In genomic region chrIV:3515412-3516046, ce11 we compare ENCODE assay signal across 3 worm cellular contexts.
TF ChIP-seq lines count a peak whose summit lies in the region.

No protein-coding gene starts in this region.

TF ChIP-seq in whole organism, L1 larva, 84 proteins besides CTCF, POLR2A, EP300 and RAD21 (continued from another document):
- TF ChIP-seq mdl-1 (tag; optimal IDR thresholded peaks at IDR 0.05; lab: Kevin White, UChicago) = peak in 1 of 2 experiments; percentile 4
- no peak for TF ChIP-seq ztf-4 (tag; optimal IDR thresholded peaks at IDR 0.05; lab: Kevin White, UChicago)
- no peak for TF ChIP-seq pqm-1 (tag; optimal IDR thresholded peaks at IDR 0.05; lab: Kevin White, UChicago)
- no peak for TF ChIP-seq ceh-90 (tag; optimal IDR thresholded peaks at IDR 0.05; lab: Kevin White, UChicago)
- TF ChIP-seq hlh-4 (tag; optimal IDR thresholded peaks at IDR 0.05; lab: Kevin White, UChicago) = no peak
- TF ChIP-seq lin-15B (tag; optimal IDR thresholded peaks at IDR 0.05; lab: Kevin White, UChicago) = no peak
- peak; percentile 61 to 71 for TF ChIP-seq efl-1 (optimal IDR thresholded peaks at IDR 0.05; lab: Kevin White, UChicago)
- peak; percentile 49 to 96 for TF ChIP-seq efl-1 (GFP tag; optimal IDR thresholded peaks at IDR 0.05 in 1 of 2; lab: Kevin White, UChicago)
- peak; percentile 71 for TF ChIP-seq nhr-19 (GFP tag; conservative IDR thresholded peaks at IDR 0.05; lab: Robert Waterston, UW)
- TF ChIP-seq nhr-71 (tag; optimal IDR thresholded peaks at IDR 0.05; lab: Kevin White, UChicago) = peak; percentile 66
- no peak for TF ChIP-seq unc-30 (tag; optimal IDR thresholded peaks at IDR 0.05; lab: Kevin White, UChicago)
- no peak for TF ChIP-seq ztf-11 (tag; optimal IDR thresholded peaks at IDR 0.05; lab: Kevin White, UChicago)
- peak; percentile 25 for TF ChIP-seq unc-86 (tag; optimal IDR thresholded peaks at IDR 0.05; lab: Kevin White, UChicago)
- peak; percentile 35 for TF ChIP-seq nhr-77 (tag; optimal IDR thresholded peaks at IDR 0.05; lab: Kevin White, UChicago)
- TF ChIP-seq lin-14 (GFP tag; optimal IDR thresholded peaks at IDR 0.05; lab: Kevin White, UChicago) = peak; percentile 87
- TF ChIP-seq C16A3.4 (tag; optimal IDR thresholded peaks at IDR 0.05; lab: Kevin White, UChicago) = peak; percentile 24
- TF ChIP-seq nhr-237 (tag; optimal IDR thresholded peaks at IDR 0.05; lab: Kevin White, UChicago) = no peak
- TF ChIP-seq ceh-8 (GFP tag; optimal IDR thresholded peaks at IDR 0.05; lab: Kevin White, UChicago) = no peak
- peak; percentile 62 to 63 for TF ChIP-seq lin-35 (GFP tag; optimal IDR thresholded peaks at IDR 0.05; lab: Kevin White, UChicago)
- TF ChIP-seq zip-4 (GFP tag; optimal IDR thresholded peaks at IDR 0.05; lab: Kevin White, UChicago) = peak; percentile 50
- peak; percentile 37 for TF ChIP-seq fkh-8 (tag; optimal IDR thresholded peaks at IDR 0.05; lab: Kevin White, UChicago)
- TF ChIP-seq unc-98 (GFP tag; IDR thresholded peaks at IDR 0.05; lab: Robert Waterston, UW) = no peak
- TF ChIP-seq blmp-1 (tag; optimal IDR thresholded peaks at IDR 0.05; lab: Kevin White, UChicago) = peak; percentile 41
- TF ChIP-seq nhr-47 (tag; optimal IDR thresholded peaks at IDR 0.05; lab: Kevin White, UChicago) = peak; percentile 55
- TF ChIP-seq ceh-63 (GFP tag; optimal IDR thresholded peaks at IDR 0.05; lab: Kevin White, UChicago) = no peak
- TF ChIP-seq skn-1 (tag; optimal IDR thresholded peaks at IDR 0.05; lab: Kevin White, UChicago) = peak; percentile 90
- TF ChIP-seq ceh-82 (tag; optimal IDR thresholded peaks at IDR 0.05; lab: Kevin White, UChicago) = peak; percentile 58 to 83 (median 59)
- peak; percentile 40 for TF ChIP-seq fos-1 (tag; optimal IDR thresholded peaks at IDR 0.05; lab: Kevin White, UChicago)

TF ChIP-seq in whole organism, L3 larva, 47 proteins besides CTCF, POLR2A, EP300 and RAD21 (continued from another document):
- peak; percentile 18 for TF ChIP-seq fkh-10 (GFP tag; optimal IDR thresholded peaks at IDR 0.05; lab: Kevin White, UChicago)
- no peak for TF ChIP-seq aly-2 (tag; optimal IDR thresholded peaks at IDR 0.05; lab: Kevin White, UChicago)
- TF ChIP-seq jun-1 (tag; optimal IDR thresholded peaks at IDR 0.05; lab: Kevin White, UChicago) = peak; percentile 75
- TF ChIP-seq fos-1 (tag; optimal IDR thresholded peaks at IDR 0.05; lab: Kevin White, UChicago) = no peak
- TF ChIP-seq nhr-28 (tag; optimal IDR thresholded peaks at IDR 0.05; lab: Kevin White, UChicago) = no peak
- peak; percentile 39 for TF ChIP-seq lin-15B (tag; optimal IDR thresholded peaks at IDR 0.05; lab: Kevin White, UChicago)
- TF ChIP-seq elt-3 (tag; optimal IDR thresholded peaks at IDR 0.05; lab: Kevin White, UChicago) = no peak
- TF ChIP-seq ztf-4 (tag; optimal IDR thresholded peaks at IDR 0.05; lab: Kevin White, UChicago) = no peak
- TF ChIP-seq nfya-1 (tag; optimal IDR thresholded peaks at IDR 0.05; lab: Kevin White, UChicago; ENCODE audit: insufficient read depth) = peak; percentile 89
- TF ChIP-seq nhr-237 (tag; optimal IDR thresholded peaks at IDR 0.05; lab: Kevin White, UChicago) = no peak
- peak; percentile 86 for TF ChIP-seq hmg-11 (tag; optimal IDR thresholded peaks at IDR 0.05; lab: Kevin White, UChicago)
- TF ChIP-seq daf-12 (tag; optimal IDR thresholded peaks at IDR 0.05; lab: Kevin White, UChicago) = no peak
- peak; percentile 22 for TF ChIP-seq pqm-1 (tag; optimal IDR thresholded peaks at IDR 0.05; lab: Kevin White, UChicago)
- TF ChIP-seq mdl-1 (tag; optimal IDR thresholded peaks at IDR 0.05; lab: Kevin White, UChicago) = no peak
- TF ChIP-seq elt-1 (tag; optimal IDR thresholded peaks at IDR 0.05; lab: Kevin White, UChicago) = no peak
- TF ChIP-seq zag-1 (tag; optimal IDR thresholded peaks at IDR 0.05; lab: Kevin White, UChicago) = no peak
- TF ChIP-seq ceh-9 (tag; optimal IDR thresholded peaks at IDR 0.05; lab: Kevin White, UChicago) = no peak
- TF ChIP-seq egl-27 (tag; optimal IDR thresholded peaks at IDR 0.05; lab: Kevin White, UChicago) = no peak
- no peak for TF ChIP-seq ZK546.5 (tag; optimal IDR thresholded peaks at IDR 0.05; lab: Kevin White, UChicago)
- peak; percentile 61 for TF ChIP-seq egl-5 (tag; optimal IDR thresholded peaks at IDR 0.05; lab: Kevin White, UChicago)
- no peak for TF ChIP-seq fkh-2 (tag; optimal IDR thresholded peaks at IDR 0.05; lab: Kevin White, UChicago)
- TF ChIP-seq unc-62 (GFP tag; optimal IDR thresholded peaks at IDR 0.05; lab: Kevin White, UChicago) = no peak
- no peak for TF ChIP-seq nhr-67 (tag; optimal IDR thresholded peaks at IDR 0.05; lab: Kevin White, UChicago)
- TF ChIP-seq eor-1 (tag; optimal IDR thresholded peaks at IDR 0.05; lab: Kevin White, UChicago) = no peak
- peak; percentile 76 for TF ChIP-seq lin-39 (tag; optimal IDR thresholded peaks at IDR 0.05; lab: Kevin White, UChicago)
- no peak for TF ChIP-seq nhr-25 (tag; optimal IDR thresholded peaks at IDR 0.05; lab: Kevin White, UChicago)
- no peak for TF ChIP-seq ztf-11 (tag; optimal IDR thresholded peaks at IDR 0.05; lab: Kevin White, UChicago)

TF ChIP-seq in whole organism, young adult, 124 proteins besides CTCF, POLR2A, EP300 and RAD21 (continued from another document):
- no peak for TF ChIP-seq hlh-26 (GFP tag; conservative IDR thresholded peaks at IDR 0.05; lab: Robert Waterston, UW)
- TF ChIP-seq madf-8 (GFP tag; conservative IDR thresholded peaks at IDR 0.05; lab: Robert Waterston, UW) = no peak
- TF ChIP-seq mxl-1 (tag; optimal IDR thresholded peaks at IDR 0.05; lab: Kevin White, UChicago) = no peak
- no peak for TF ChIP-seq egl-44 (GFP tag; IDR thresholded peaks at IDR 0.05; lab: Robert Waterston, UW)
- peak; percentile 17 for TF ChIP-seq tbp1 (GFP tag; optimal IDR thresholded peaks at IDR 0.05; lab: Kevin White, UChicago)
- TF ChIP-seq zfh-2 (GFP tag; conservative IDR thresholded peaks at IDR 0.05; lab: Robert Waterston, UW) = peak; percentile 96
- no peak for TF ChIP-seq ztf-3 (GFP tag; optimal IDR thresholded peaks at IDR 0.05; lab: Kevin White, UChicago)
- no peak for TF ChIP-seq ztf-18 (tag; optimal IDR thresholded peaks at IDR 0.05; lab: Kevin White, UChicago)
- TF ChIP-seq sea-2 (GFP tag; IDR thresholded peaks at IDR 0.05; lab: Robert Waterston, UW) = no peak
- no peak for TF ChIP-seq F23B12.7 (tag; optimal IDR thresholded peaks at IDR 0.05; lab: Kevin White, UChicago; ENCODE audit: insufficient read depth)
- no peak for TF ChIP-seq F57C9.4 (tag; optimal IDR thresholded peaks at IDR 0.05; lab: Kevin White, UChicago)
- no peak for TF ChIP-seq snpc-1.3 (tag; optimal IDR thresholded peaks at IDR 0.05; lab: Kevin White, UChicago; ENCODE audit: insufficient read depth)
- TF ChIP-seq cebp-1 (GFP tag; IDR thresholded peaks at IDR 0.05; lab: Robert Waterston, UW) = peak; percentile 86
- peak; percentile 96 for TF ChIP-seq cebp-1 (tag; optimal IDR thresholded peaks at IDR 0.05; lab: Kevin White, UChicago)
- no peak for TF ChIP-seq T26A5.8 (tag; optimal IDR thresholded peaks at IDR 0.05; lab: Kevin White, UChicago)
- peak; percentile 74 for TF ChIP-seq attf-5 (GFP tag; optimal IDR thresholded peaks at IDR 0.05; lab: Kevin White, UChicago)
- TF ChIP-seq K12H6.12 (tag; optimal IDR thresholded peaks at IDR 0.05; lab: Kevin White, UChicago) = peak; percentile 21
- no peak for TF ChIP-seq Y95B8A.8 (GFP tag; IDR thresholded peaks at IDR 0.05; lab: Robert Waterston, UW)
- no peak for TF ChIP-seq athp-1 (tag; optimal IDR thresholded peaks at IDR 0.05; lab: Kevin White, UChicago)
- no peak for TF ChIP-seq lin-35 (GFP tag; optimal IDR thresholded peaks at IDR 0.05; lab: Kevin White, UChicago)
- TF ChIP-seq attf-3 (GFP tag; conservative IDR thresholded peaks at IDR 0.05; lab: Robert Waterston, UW) = no peak
- no peak for TF ChIP-seq aptf-3 (GFP tag; IDR thresholded peaks at IDR 0.05; lab: Robert Waterston, UW)
- no peak for TF ChIP-seq C06A6.2 (GFP tag; conservative IDR thresholded peaks at IDR 0.05; lab: Robert Waterston, UW)
- no peak for TF ChIP-seq egrh-3 (GFP tag; IDR thresholded peaks at IDR 0.05; lab: Robert Waterston, UW)
- no peak for TF ChIP-seq F57A8.1 (GFP tag; optimal IDR thresholded peaks at IDR 0.05; lab: Kevin White, UChicago)
- TF ChIP-seq hmg-20 (GFP tag; IDR thresholded peaks at IDR 0.05; lab: Robert Waterston, UW) = no peak
- peak; percentile 22 for TF ChIP-seq nhr-80 (tag; optimal IDR thresholded peaks at IDR 0.05; lab: Kevin White, UChicago)
- TF ChIP-seq tlf-1 (GFP tag; optimal IDR thresholded peaks at IDR 0.05; lab: Kevin White, UChicago) = no peak
- TF ChIP-seq hsf-1 (GFP tag; IDR thresholded peaks at IDR 0.05; lab: Robert Waterston, UW) = no peak
- TF ChIP-seq aptf-2 (GFP tag; conservative IDR thresholded peaks at IDR 0.05; lab: Robert Waterston, UW) = no peak
- TF ChIP-seq attf-6 (GFP tag; IDR thresholded peaks at IDR 0.05; lab: Robert Waterston, UW) = no peak
- TF ChIP-seq F10E7.11 (tag; optimal IDR thresholded peaks at IDR 0.05; lab: Kevin White, UChicago) = no peak
